Fruit fly (Drosophila melanogaster) S2 (cell line): ENCODE data around the gene CanA-14F.

Source experiments
- CG8478 ChIP-seq: fragments of >200 bp; optimal IDR thresholded peaks from 2 replicates; lab custom pipeline; 2018
- CTCF ChIP-seq, 2 experiments: fragments of >200 bp; optimal IDR thresholded peaks; 2 replicates each; lab custom pipeline; 2018

DNA sequence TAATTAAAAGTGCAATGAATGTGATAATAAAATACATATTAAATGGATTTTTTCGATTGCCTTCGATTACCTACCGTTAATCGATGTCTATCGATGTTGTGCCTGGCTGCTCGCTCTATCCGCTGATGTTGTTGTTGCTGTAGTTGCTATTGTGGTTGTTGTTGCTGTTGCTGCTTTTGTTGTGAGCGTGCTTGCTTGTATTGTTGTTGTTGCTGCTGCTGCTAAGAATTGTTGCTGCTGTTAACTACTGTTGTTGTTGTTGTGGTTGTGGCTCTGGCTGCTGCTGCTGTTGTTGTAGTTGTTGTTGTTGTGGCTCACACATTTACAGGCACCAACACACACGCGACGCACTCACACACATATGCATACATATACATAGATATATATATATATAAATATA is 59.8 kb downstream of the CanA-14F start:
- TF ChIP-seq CTCF (optimal IDR thresholded peaks at IDR 0.05; lab: Kevin White, UChicago) (no peak), CG8478 (no peak)
